Worm (Caenorhabditis elegans): ENCODE results near the gene cyp-34A1.

ce11 chrV:15287856-15288255 is at the start of gene cyp-34A1:
- TF ChIP-seq T22C8.4 (GFP tag; IDR thresholded peaks at IDR 0.05): no peak
- no peak for TF ChIP-seq med-1 (GFP tag; optimal IDR thresholded peaks at IDR 0.05; ENCODE audit: insufficient read depth)

Measured in whole organism, midembryonic.